Worm (Caenorhabditis elegans) whole organism, midembryonic: ENCODE results near the gene ZK418.13.

Source experiments
- cog-1 ChIP-seq: sonication (generic microtip); optimal IDR thresholded peaks from 2 replicates; lab custom pipeline; 2016; ENCODE audit warnings: missing genetic modification characterization, missing compliant biosample characterization
- flt-1 ChIP-seq: fragments of 200-800 bp; sonication (Bioruptor generic); IDR thresholded peaks from 2 replicates; pipeline ENCODE4 v1.3.6; 2022; ENCODE audit warnings: missing genetic modification characterization, missing compliant biosample characterization
- med-1 ChIP-seq: sonication (generic microtip); optimal IDR thresholded peaks from 2 replicates; lab custom pipeline; 2017; ENCODE audit warnings: missing genetic modification characterization, mild to moderate bottlenecking, missing compliant biosample characterization, antibody characterized with exemption, missing genetic modification reagents; ENCODE audit not compliant: insufficient read depth

DNA sequence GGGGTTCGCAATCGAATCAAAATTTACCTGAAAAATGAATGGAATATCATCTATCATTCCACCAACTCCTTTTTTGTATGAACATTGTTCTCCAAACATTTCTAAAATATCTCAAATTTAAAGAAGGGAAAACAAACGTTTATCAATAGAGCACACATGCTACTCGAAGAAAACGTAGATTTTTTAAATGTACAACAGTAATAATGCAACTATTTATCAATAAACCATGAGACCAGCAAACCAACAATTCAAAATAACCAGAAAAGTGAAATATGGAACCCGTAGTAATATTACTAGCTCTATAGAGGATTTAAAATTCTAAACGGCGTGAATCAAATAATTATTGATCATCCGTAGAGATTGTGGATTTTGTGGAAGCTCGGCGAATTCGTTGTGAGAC, 2.5 kb upstream of the ZK418.13 start, which contains the start of gene ZK418.6:
- TF ChIP-seq flt-1 (GFP tag; lab: Robert Waterston, UW) (no peak), med-1 (no peak), cog-1 (tag; lab: Kevin White, UChicago) (no peak)
